Worm (Caenorhabditis elegans): ENCODE measurements around the gene dpl-1.

- TF ChIP-seq nhr-237 (tag; optimal IDR thresholded peaks at IDR 0.05) (no peak), snpc-4 (tag; optimal IDR thresholded peaks at IDR 0.05) (no peak), nhr-11 (tag; optimal IDR thresholded peaks at IDR 0.05) (no peak), nhr-21 (tag; optimal IDR thresholded peaks at IDR 0.05) (no peak), ama-1 (optimal IDR thresholded peaks at IDR 0.05) (no peak), unc-62 (GFP tag; optimal IDR thresholded peaks at IDR 0.05) (no peak), lin-39 (tag; optimal IDR thresholded peaks at IDR 0.05) (no peak), R02D3.7 (tag; optimal IDR thresholded peaks at IDR 0.05) (no peak), nhr-23 (tag; optimal IDR thresholded peaks at IDR 0.05) (no peak), mdl-1 (tag; optimal IDR thresholded peaks at IDR 0.05) (no peak), ZK546.5 (tag; optimal IDR thresholded peaks at IDR 0.05) (no peak), blmp-1 (tag; optimal IDR thresholded peaks at IDR 0.05; ENCODE audit: insufficient read depth) (no peak), F13H6.1 (tag; optimal IDR thresholded peaks at IDR 0.05) (no peak), nhr-129 (tag; optimal IDR thresholded peaks at IDR 0.05) (no peak)
These were observed 19.9 kb downstream of the dpl-1 start for ce11 chrII:9189648-9190047.
